Worm (Caenorhabditis elegans) whole organism, L4/young adult: Measurements from ENCODE around the gene ZK105.1.

Experiments
- dao-5 ChIP-seq: sonication (generic microtip); optimal IDR thresholded peaks from 2 replicates; lab custom pipeline; 2016; ENCODE audit warnings: missing genotype, missing genetic modification characterization, moderate library complexity, missing compliant biosample characterization
- him-1 ChIP-seq: sonication (generic microtip); optimal IDR thresholded peaks from 2 replicates; lab custom pipeline; 2016; ENCODE audit warnings: missing genotype, missing genetic modification reagents, missing genetic modification characterization, missing compliant biosample characterization

ce11 chrV:7755991-7756390 lies 42.2 kb downstream of the ZK105.1 start:
- TF ChIP-seq him-1 (tag; lab: Kevin White, UChicago), result no peak
- TF ChIP-seq dao-5 (tag; lab: Kevin White, UChicago), result no peak
